In genomic region chr3L:10335467-10336131, dm6 we compare ENCODE assay signal across 3 fruit fly cellular contexts.
A peak's percentile ranks its signal among the peaks of the same experiment; 100 is the strongest.
TF ChIP-seq lines count a peak whose summit lies in the region.

No protein-coding gene starts in this region.

- TF ChIP-seq CTCF in whole organism, embryonic (GFP tag; optimal IDR thresholded peaks at IDR 0.05; lab: Kevin White, UChicago), result no peak

TF ChIP-seq in whole organism, embryonic, 481 proteins besides CTCF, POLR2A, EP300 and RAD21:
- TF ChIP-seq CG2199 (GFP tag; IDR thresholded peaks at IDR 0.05; lab: Robert Waterston, UW) (peak; percentile 44; the same call in 1 of the 3 replicates), crol (GFP tag; IDR thresholded peaks at IDR 0.05; lab: Robert Waterston, UW) (peak; percentile 66), Drgx (GFP tag; IDR thresholded peaks at IDR 0.05; lab: Robert Waterston, UW) (0 out of 2 replicates have a peak, but pooled peaks have one; percentile 7), CG8924 (tag; optimal IDR thresholded peaks at IDR 0.05; lab: Kevin White, UChicago) (no peak), zen (tag; optimal IDR thresholded peaks at IDR 0.05; lab: Kevin White, UChicago) (peak; percentile 9), D19A (tag; optimal IDR thresholded peaks at IDR 0.05; lab: Kevin White, UChicago) (peak; percentile 55), kni (GFP tag; optimal IDR thresholded peaks at IDR 0.05; lab: Kevin White, UChicago) (peak; percentile 51), CG5245 (GFP tag; optimal IDR thresholded peaks at IDR 0.05; lab: Kevin White, UChicago) (no peak), NfI (GFP tag; optimal IDR thresholded peaks at IDR 0.05; lab: Kevin White, UChicago) (no peak), ara (GFP tag; IDR thresholded peaks at IDR 0.05; lab: Robert Waterston, UW) (0 out of 2 replicates have a peak, but pooled peaks have one; percentile 20), sens (GFP tag; lab: Kevin White, UChicago) (peak; percentile 59)
TF ChIP-seq in whole organism, embryonic: peak in this region for 8.

TF ChIP-seq in whole organism, prepupa, 60 proteins besides CTCF, POLR2A, EP300 and RAD21:
- TF ChIP-seq OdsH (GFP tag; optimal IDR thresholded peaks at IDR 0.05; lab: Kevin White, UChicago) (no peak), Met (GFP tag; optimal IDR thresholded peaks at IDR 0.05; lab: Kevin White, UChicago) (no peak), vri (GFP tag; optimal IDR thresholded peaks at IDR 0.05; lab: Kevin White, UChicago) (no peak), dsx (GFP tag; optimal IDR thresholded peaks at IDR 0.05; lab: Kevin White, UChicago; ENCODE audit: poor library complexity, severe bottlenecking) (peak; percentile 51), Eip78C (GFP tag; lab: Kevin White, UChicago) (peak; percentile 33), CG6163 (GFP tag; IDR thresholded peaks at IDR 0.05; lab: Robert Waterston, UW) (0 out of 3 replicates have a peak, but pooled peaks have one; percentile 24), Hr4 (GFP tag; optimal IDR thresholded peaks at IDR 0.05; lab: Kevin White, UChicago) (no peak), ss (GFP tag; optimal IDR thresholded peaks at IDR 0.05; lab: Kevin White, UChicago) (peak in 1 of 2 experiments; percentile 82), svp (GFP tag; lab: Kevin White, UChicago) (no peak), Sox15 (GFP tag; optimal IDR thresholded peaks at IDR 0.05; lab: Kevin White, UChicago) (no peak), CG1621 (tag; optimal IDR thresholded peaks at IDR 0.05; lab: Kevin White, UChicago) (peak; percentile 3)
TF ChIP-seq in whole organism, prepupa: peak in this region for 5.

TF ChIP-seq in whole organism, pupa, 21 proteins besides CTCF, POLR2A, EP300 and RAD21:
- TF ChIP-seq EcR (GFP tag; optimal IDR thresholded peaks at IDR 0.05; lab: Kevin White, UChicago) (peak; percentile 56), CG4496 (GFP tag; IDR thresholded peaks at IDR 0.05; lab: Robert Waterston, UW) (peak; percentile 9; the same call in 1 of the 3 replicates), CG13204 (GFP tag; optimal IDR thresholded peaks at IDR 0.05; lab: Kevin White, UChicago) (no peak), CG10348 (GFP tag; IDR thresholded peaks at IDR 0.05; lab: Robert Waterston, UW) (no peak), CG15710 (tag; optimal IDR thresholded peaks at IDR 0.05; lab: Kevin White, UChicago) (no peak), CG8159 (tag; optimal IDR thresholded peaks at IDR 0.05; lab: Kevin White, UChicago) (no peak), CG34367 (tag; optimal IDR thresholded peaks at IDR 0.05; lab: Kevin White, UChicago) (no peak)
